Worm (Caenorhabditis elegans): ENCODE data around the gene R12B2.7.

Gene R12B2.7

DNA sequence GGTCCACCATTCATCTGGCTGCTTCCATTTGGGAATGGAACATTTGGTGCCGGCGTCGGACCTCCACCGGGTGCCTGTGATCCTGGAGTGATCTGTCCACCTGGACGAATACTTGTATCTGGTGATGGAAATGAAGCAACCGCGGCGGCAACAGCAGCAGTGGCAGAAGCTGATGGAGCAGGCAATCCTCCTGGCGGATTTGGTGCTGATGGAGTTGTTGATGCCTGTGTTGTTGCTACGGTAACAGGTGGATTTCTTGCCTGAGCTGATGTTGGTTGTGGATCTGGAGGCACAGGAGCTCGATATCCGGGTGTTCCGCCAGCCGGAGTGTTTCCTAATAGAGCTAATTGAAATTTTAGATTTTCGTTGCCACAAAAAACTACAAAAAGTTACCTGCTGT, 17.6 kb downstream of the R12B2.7 start (continued):
- TF ChIP-seq athp-1 (tag; optimal IDR thresholded peaks at IDR 0.05), result no peak
- TF ChIP-seq chd-7 (tag; optimal IDR thresholded peaks at IDR 0.05), result peak; percentile 10
- TF ChIP-seq ztf-18 (tag; optimal IDR thresholded peaks at IDR 0.05), result no peak
- no peak for TF ChIP-seq ztf-26 (tag; optimal IDR thresholded peaks at IDR 0.05)
- TF ChIP-seq egrh-3 (GFP tag; IDR thresholded peaks at IDR 0.05), result peak; percentile 18; the same call in 1 of the 2 replicates
- TF ChIP-seq Y53F4B.3 (GFP tag; IDR thresholded peaks at IDR 0.05), result no peak
- no peak for TF ChIP-seq tlf-1 (GFP tag; optimal IDR thresholded peaks at IDR 0.05)
- no peak for TF ChIP-seq bed-2 (GFP tag; IDR thresholded peaks at IDR 0.05)
- no peak for TF ChIP-seq rpc-1 (optimal IDR thresholded peaks at IDR 0.05)
- no peak for TF ChIP-seq rpc-1 (tag; optimal IDR thresholded peaks at IDR 0.05)

DNA sequence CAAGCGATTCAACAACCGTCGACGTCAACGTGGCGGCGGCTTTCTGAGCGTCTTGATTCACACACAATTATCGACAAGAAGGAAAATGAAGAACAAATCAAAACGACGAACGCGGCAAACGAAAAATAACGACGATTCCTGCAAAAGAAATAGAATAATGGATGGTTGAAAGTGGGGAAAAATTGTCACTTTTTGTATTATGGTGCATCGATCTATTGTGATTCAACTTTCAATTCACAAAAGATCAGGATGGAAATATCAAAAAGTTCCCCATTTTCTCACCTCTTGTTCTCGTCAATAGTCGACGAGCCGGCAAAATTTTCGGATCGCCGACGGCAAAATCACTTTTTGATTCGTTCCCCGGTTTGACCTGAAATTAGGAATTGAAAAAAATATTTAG, 18.5 kb downstream of the R12B2.7 start, which contains the start of the genes R12B2.13 and mdt-15:
Gene R12B2.13 (minus strand): TSS at position 101 of the 400 bp plus-strand sequence.
Gene mdt-15 (minus strand): TSS at position 376 of the 400 bp plus-strand sequence.
- 0 out of 2 replicates have a peak, but pooled peaks have one; percentile 26 for TF ChIP-seq pbrm-1 (GFP tag; IDR thresholded peaks at IDR 0.05)
- no peak for TF ChIP-seq ztf-3 (GFP tag; optimal IDR thresholded peaks at IDR 0.05)
- TF ChIP-seq egrh-3 (GFP tag; IDR thresholded peaks at IDR 0.05), result no peak
- 0 out of 2 replicates have a peak, but pooled peaks have one; percentile 41 for TF ChIP-seq Y53G8AR.9 (GFP tag; conservative IDR thresholded peaks at IDR 0.05)
- TF ChIP-seq xnd-1 (tag; optimal IDR thresholded peaks at IDR 0.05), result no peak

DNA sequence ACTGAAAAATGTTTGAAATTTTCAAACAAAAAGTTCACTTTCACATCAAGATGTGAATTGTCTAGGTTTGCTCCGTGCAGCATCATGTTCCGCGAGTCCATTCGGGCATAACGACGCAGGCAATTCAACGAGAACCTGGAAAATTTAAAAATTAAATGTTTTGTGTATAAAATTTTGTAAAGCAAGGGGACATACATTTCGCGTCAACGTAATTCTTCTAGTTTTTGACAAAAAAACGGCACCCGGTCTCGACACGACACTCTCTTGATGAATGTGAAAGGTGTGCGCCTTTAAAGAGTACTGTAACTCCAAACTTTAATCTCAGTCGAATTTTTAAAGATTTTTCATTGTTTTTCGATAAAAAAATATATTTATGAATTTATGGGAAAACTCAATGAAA, 19.2 kb downstream of the R12B2.7 start, which contains the start of gene R12B2.6:
Gene R12B2.6 (minus strand): TSS at position 101 of the 400 bp plus-strand sequence.
- no peak for TF ChIP-seq Y53G8AR.9 (GFP tag; conservative IDR thresholded peaks at IDR 0.05)
- TF ChIP-seq attf-3 (GFP tag; conservative IDR thresholded peaks at IDR 0.05), result no peak
- TF ChIP-seq lsl-1 (GFP tag; optimal IDR thresholded peaks at IDR 0.05), result peak; percentile 52
- TF ChIP-seq tbx-9 (tag; optimal IDR thresholded peaks at IDR 0.05; ENCODE audit: borderline replicate concordance), result no peak

DNA sequence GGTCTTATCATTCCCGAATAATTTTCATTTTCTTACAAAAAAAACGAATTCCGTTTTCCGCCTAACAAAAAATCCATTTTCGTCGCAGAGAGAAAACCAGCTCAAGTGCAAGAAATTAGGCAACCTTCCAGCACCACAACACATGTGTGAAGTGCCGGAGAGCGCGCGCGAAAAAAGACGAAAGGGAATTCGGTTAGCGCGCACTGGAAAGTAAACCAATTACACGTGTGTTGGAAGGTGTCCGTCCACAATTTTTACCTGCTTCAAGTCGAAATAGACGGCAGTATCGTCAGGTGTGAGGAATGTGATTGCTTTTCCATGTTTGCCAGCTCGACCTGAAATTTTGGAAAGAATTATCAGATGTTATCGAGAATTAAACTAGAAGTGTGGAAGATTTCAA, 19.8 kb downstream of the R12B2.7 start:
- TF ChIP-seq madf-6 (GFP tag; IDR thresholded peaks at IDR 0.05) (peak; percentile 42; the same call in 1 of the 2 replicates), nhr-90 (tag; optimal IDR thresholded peaks at IDR 0.05) (no peak), madf-8 (GFP tag; conservative IDR thresholded peaks at IDR 0.05) (peak; percentile 22; the same call in 1 of the 2 replicates), attf-5 (GFP tag; optimal IDR thresholded peaks at IDR 0.05) (no peak), F49E8.2 (tag; optimal IDR thresholded peaks at IDR 0.05; ENCODE audit: insufficient read depth) (no peak), F23B12.7 (tag; optimal IDR thresholded peaks at IDR 0.05; ENCODE audit: insufficient read depth) (no peak), ets-4 (GFP tag; optimal IDR thresholded peaks at IDR 0.05) (no peak), ekl-4 (GFP tag; IDR thresholded peaks at IDR 0.05) (no peak), F22D6.2 (tag; optimal IDR thresholded peaks at IDR 0.05) (no peak), unc-130 (GFP tag; optimal IDR thresholded peaks at IDR 0.05) (no peak), efl-1 (GFP tag; optimal IDR thresholded peaks at IDR 0.05) (peak; percentile 50)

DNA sequence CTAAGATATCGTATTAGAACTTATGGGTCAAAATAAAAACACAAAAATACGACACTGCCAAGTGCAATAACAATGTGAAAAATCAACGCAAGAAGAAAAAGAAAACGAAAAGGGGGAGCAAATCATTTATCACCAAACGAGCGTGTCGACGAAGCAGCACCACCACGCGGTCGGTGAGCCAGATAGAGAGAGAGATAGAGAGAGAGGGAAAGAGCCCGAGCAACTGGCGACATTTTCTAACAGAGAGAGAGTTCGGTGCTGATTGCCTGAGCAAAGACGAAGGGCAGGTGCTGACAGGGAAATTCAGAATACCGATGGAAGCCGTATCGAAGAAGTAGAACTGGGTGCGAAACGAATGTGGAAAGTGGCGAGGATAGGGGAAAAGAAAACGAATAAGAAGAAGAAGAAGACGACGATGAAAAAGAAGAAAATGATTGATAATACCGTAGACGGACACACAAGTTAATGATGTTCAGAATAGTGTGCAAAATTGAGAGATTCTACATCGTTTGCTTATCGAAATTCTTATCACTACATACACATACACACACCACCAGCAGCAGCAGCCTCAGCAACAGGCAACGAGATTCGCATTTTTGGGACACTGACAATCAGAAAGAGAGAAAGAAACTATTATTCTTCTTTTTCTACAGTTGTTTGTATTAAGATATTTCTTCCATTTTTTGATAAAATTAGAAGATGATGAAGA, 20.5 kb downstream of the R12B2.7 start:
- TF ChIP-seq gei-17 (GFP tag; optimal IDR thresholded peaks at IDR 0.05), result no peak
- peak; percentile 8 for TF ChIP-seq lin-54 (GFP tag; optimal IDR thresholded peaks at IDR 0.05)
- TF ChIP-seq dpl-1 (GFP tag; optimal IDR thresholded peaks at IDR 0.05), result no peak
- TF ChIP-seq ztf-6 (GFP tag; IDR thresholded peaks at IDR 0.05), result no peak
- no peak for TF ChIP-seq cebp-1 (GFP tag; IDR thresholded peaks at IDR 0.05)
- TF ChIP-seq cebp-1 (tag; optimal IDR thresholded peaks at IDR 0.05), result peak; percentile 24
- TF ChIP-seq dpff-1 (tag; optimal IDR thresholded peaks at IDR 0.05), result no peak
- TF ChIP-seq F33H1.4 (GFP tag; IDR thresholded peaks at IDR 0.05), result no peak
- TF ChIP-seq cebp-2 (GFP tag; IDR thresholded peaks at IDR 0.05), result no peak
- TF ChIP-seq ZK185.1 (tag; optimal IDR thresholded peaks at IDR 0.05; ENCODE audit: poor library complexity, severe bottlenecking), result peak; percentile 36
- TF ChIP-seq ccch-3 (GFP tag; optimal IDR thresholded peaks at IDR 0.05), result no peak
- TF ChIP-seq pha-4 (tag; optimal IDR thresholded peaks at IDR 0.05), result no peak
- no peak for TF ChIP-seq nhr-27 (tag; optimal IDR thresholded peaks at IDR 0.05)
- 0 out of 2 replicates have a peak, but pooled peaks have one; percentile 17 for TF ChIP-seq dox-1 (GFP tag; IDR thresholded peaks at IDR 0.05)
- no peak for TF ChIP-seq F57C9.4 (tag; optimal IDR thresholded peaks at IDR 0.05)
- no peak for TF ChIP-seq ekl-4 (GFP tag; IDR thresholded peaks at IDR 0.05)

Measured in whole organism, young adult.